Fruit fly (Drosophila melanogaster) Kc167 (cell line): Measurements from ENCODE around the gene vrs.

ENCODE experiments used
- Myc ChIP-seq: fragments of >200 bp; optimal IDR thresholded peaks from 2 replicates; lab custom pipeline; 2017; ENCODE audit warnings: missing external identifiers
- Sin3A ChIP-seq: fragments of >200 bp; optimal IDR thresholded peaks from 2 replicates; lab custom pipeline; 2018; ENCODE audit warnings: missing external identifiers
- ttk ChIP-seq: sonication (Bioruptor generic); optimal IDR thresholded peaks from 2 replicates; lab custom pipeline; 2017; ENCODE audit warnings: missing external identifiers

DNA sequence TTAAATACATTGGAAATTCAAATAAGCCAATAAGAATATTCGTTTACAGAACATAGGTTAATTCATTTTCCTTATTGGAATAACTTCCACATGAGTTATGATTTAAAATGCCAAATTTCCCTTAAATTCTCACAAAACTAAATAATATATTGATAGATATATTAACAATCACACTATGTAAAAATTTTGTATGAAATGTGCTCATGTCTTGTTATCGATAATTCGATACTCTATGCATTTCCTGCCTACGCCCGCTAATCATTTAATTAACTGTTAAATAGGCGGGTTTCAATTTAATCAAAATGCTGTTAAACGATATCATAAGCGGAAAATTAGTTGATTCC is 21.2 kb upstream of the vrs start, which contains the start of gene NANS:
- TF ChIP-seq Sin3A (lab: Kevin White, UChicago) (no peak), Myc (no peak), ttk (lab: Kevin White, UChicago) (no peak)
